Worm (Caenorhabditis elegans) whole organism, mixed stage, embryonic: ENCODE measurements around the gene ZK1010.2.

Source experiments
- M03D4.4 ChIP-seq: sonication (generic microtip); optimal IDR thresholded peaks from 2 replicates; lab custom pipeline; 2017; ENCODE audit warnings: mild to moderate bottlenecking, missing genetic modification characterization, missing compliant biosample characterization
- bed-3 ChIP-seq: fragments of 200-800 bp; sonication (Bioruptor generic); optimal IDR thresholded peaks from 3 replicates; lab custom pipeline; 2018; ENCODE audit warnings: mild to moderate bottlenecking, missing genetic modification characterization, moderate library complexity, missing compliant biosample characterization
- ceh-39 ChIP-seq: fragments of 150-350 bp; optimal IDR thresholded peaks from 2 replicates; lab custom pipeline; 2014; ENCODE audit warnings: missing biosample characterization, missing genetic modification characterization
- ceh-43 ChIP-seq: fragments of 200-800 bp; sonication (Bioruptor generic); optimal IDR thresholded peaks from 2 replicates; lab custom pipeline; 2018; ENCODE audit warnings: mild to moderate bottlenecking, missing genetic modification characterization, moderate library complexity, missing compliant biosample characterization
- ceh-83 ChIP-seq: fragments of 200-800 bp; sonication (Bioruptor generic); optimal IDR thresholded peaks from 2 replicates; lab custom pipeline; 2018; ENCODE audit warnings: mild to moderate bottlenecking, missing genetic modification characterization, missing compliant biosample characterization
- ces-1 ChIP-seq: fragments of 150-350 bp; optimal IDR thresholded peaks from 2 replicates; lab custom pipeline; 2014; ENCODE audit warnings: missing biosample characterization, missing genetic modification reagents, missing genetic modification characterization
- cnd-1 ChIP-seq: fragments of 200-800 bp; sonication (Bioruptor generic); optimal IDR thresholded peaks from 2 replicates; lab custom pipeline; 2018; ENCODE audit warnings: mild to moderate bottlenecking, missing genetic modification characterization, missing compliant biosample characterization
- drap-1 ChIP-seq: fragments of 200-800 bp; sonication (Bioruptor generic); optimal IDR thresholded peaks from 3 replicates; lab custom pipeline; 2018; ENCODE audit warnings: mild to moderate bottlenecking, missing genetic modification characterization, missing compliant biosample characterization
- elt-1 ChIP-seq: sonication (generic microtip); optimal IDR thresholded peaks from 2 replicates; lab custom pipeline; 2017; ENCODE audit warnings: missing genetic modification characterization, mild to moderate bottlenecking, missing compliant biosample characterization, antibody characterized with exemption, moderate library complexity, borderline replicate concordance; ENCODE audit not compliant: insufficient read depth
- elt-3 ChIP-seq: fragments of 150-350 bp; optimal IDR thresholded peaks from 2 replicates; lab custom pipeline; 2014; ENCODE audit warnings: missing biosample characterization, missing genetic modification characterization
- flh-1 ChIP-seq: fragments of 200-800 bp; sonication (Bioruptor generic); optimal IDR thresholded peaks from 2 replicates; lab custom pipeline; 2018; ENCODE audit warnings: mild to moderate bottlenecking, missing genetic modification characterization, moderate library complexity, missing compliant biosample characterization
- ham-2 ChIP-seq: fragments of 200-800 bp; sonication (Bioruptor generic); optimal IDR thresholded peaks from 2 replicates; lab custom pipeline; 2018; ENCODE audit warnings: mild to moderate bottlenecking, missing genetic modification characterization, missing compliant biosample characterization
- hlh-1 ChIP-seq: fragments of 150-350 bp; optimal IDR thresholded peaks from 2 replicates; lab custom pipeline; 2014; ENCODE audit warnings: missing biosample characterization, missing genetic modification reagents, missing genetic modification characterization
- lin-13 ChIP-seq: fragments of 150-350 bp; optimal IDR thresholded peaks from 2 replicates; lab custom pipeline; 2014; ENCODE audit warnings: missing biosample characterization, missing genetic modification characterization
- lin-32 ChIP-seq: fragments of 200-800 bp; sonication (Bioruptor generic); optimal IDR thresholded peaks from 2 replicates; lab custom pipeline; 2018; ENCODE audit warnings: mild to moderate bottlenecking, missing genetic modification characterization, missing compliant biosample characterization
- lsy-2 ChIP-seq: fragments of 150-350 bp; optimal IDR thresholded peaks from 2 replicates; lab custom pipeline; 2014; ENCODE audit warnings: missing biosample characterization, missing genetic modification characterization
- mab-5 ChIP-seq: fragments of 150-350 bp; optimal IDR thresholded peaks from 2 replicates; lab custom pipeline; 2014; ENCODE audit warnings: missing biosample characterization, missing genetic modification characterization
- mep-1 ChIP-seq: fragments of 150-350 bp; optimal IDR thresholded peaks from 2 replicates; lab custom pipeline; 2017; ENCODE audit warnings: missing biosample characterization, missing genetic modification reagents, missing genetic modification characterization, inconsistent platforms
- mls-2 ChIP-seq: sonication (generic microtip); optimal IDR thresholded peaks from 2 replicates; lab custom pipeline; 2016; ENCODE audit warnings: mild to moderate bottlenecking, missing genetic modification characterization, moderate library complexity, missing compliant biosample characterization
- nhr-12 ChIP-seq: fragments of 150-350 bp; optimal IDR thresholded peaks from 2 replicates; lab custom pipeline; 2014; ENCODE audit warnings: missing biosample characterization, missing genetic modification characterization
- nhr-2 ChIP-seq: fragments of 150-350 bp; optimal IDR thresholded peaks from 2 replicates; lab custom pipeline; 2014; ENCODE audit warnings: missing biosample characterization, missing genetic modification characterization
- nhr-237 ChIP-seq: fragments of 150-350 bp; optimal IDR thresholded peaks from 2 replicates; lab custom pipeline; 2014; ENCODE audit warnings: missing biosample characterization, missing genetic modification characterization
- nhr-76 ChIP-seq: sonication (generic microtip); optimal IDR thresholded peaks from 2 replicates; lab custom pipeline; 2017; ENCODE audit warnings: missing biosample characterization, missing genetic modification characterization
- pha-4 ChIP-seq: fragments of 150-350 bp; optimal IDR thresholded peaks from 2 replicates; lab custom pipeline; 2018; ENCODE audit warnings: missing biosample characterization, missing genetic modification reagents, missing genetic modification characterization
- sem-2 ChIP-seq: fragments of 200-800 bp; sonication (Bioruptor generic); optimal IDR thresholded peaks from 2 replicates; lab custom pipeline; 2018; ENCODE audit warnings: mild to moderate bottlenecking, missing genetic modification characterization, missing compliant biosample characterization
- snpc-4 ChIP-seq: fragments of 150-350 bp; optimal IDR thresholded peaks from 2 replicates; lab custom pipeline; 2014; ENCODE audit warnings: missing biosample characterization, missing genetic modification characterization
- tbx-8 ChIP-seq: fragments of 200-800 bp; sonication (Bioruptor generic); optimal IDR thresholded peaks from 2 replicates; lab custom pipeline; 2018; ENCODE audit warnings: mild to moderate bottlenecking, missing genetic modification characterization, moderate library complexity, missing compliant biosample characterization
- unc-39 ChIP-seq: fragments of 150-350 bp; optimal IDR thresholded peaks from 2 replicates; lab custom pipeline; 2014; ENCODE audit warnings: missing biosample characterization, missing genetic modification characterization
- unc-62 ChIP-seq: fragments of 150-350 bp; optimal IDR thresholded peaks from 2 replicates; lab custom pipeline; 2014; ENCODE audit warnings: missing biosample characterization, missing genetic modification reagents, missing genetic modification characterization
- zip-8 ChIP-seq: fragments of 150-350 bp; optimal IDR thresholded peaks from 2 replicates; lab custom pipeline; 2014; ENCODE audit warnings: missing biosample characterization, missing genetic modification characterization
- ztf-11 ChIP-seq: fragments of 150-350 bp; optimal IDR thresholded peaks from 2 replicates; lab custom pipeline; 2014; ENCODE audit warnings: missing biosample characterization, missing genetic modification characterization

The ZK1010.2 gene

ce11 chrIII:13018619-13019018, 41.0 kb upstream of the ZK1010.2 start, which contains the start of gene col-98:
Gene col-98, plus strand, starts transcription at chrIII:13019008.
- TF ChIP-seq bed-3 (GFP tag; lab: Kevin White, UChicago): no peak
- no peak for TF ChIP-seq unc-39 (tag; lab: Kevin White, UChicago)
- no peak for TF ChIP-seq ham-2 (GFP tag; lab: Kevin White, UChicago)
- no peak for TF ChIP-seq M03D4.4
- TF ChIP-seq lin-13: no peak
- TF ChIP-seq zip-8: no peak
- TF ChIP-seq nhr-237: no peak
- no peak for TF ChIP-seq nhr-76 (tag; lab: Kevin White, UChicago)
- no peak for TF ChIP-seq nhr-2 (tag; lab: Kevin White, UChicago)
- TF ChIP-seq elt-3 (tag; lab: Kevin White, UChicago): no peak
- no peak for TF ChIP-seq sem-2 (GFP tag; lab: Kevin White, UChicago)
- TF ChIP-seq tbx-8 (GFP tag; lab: Kevin White, UChicago): no peak
- TF ChIP-seq cnd-1: no peak
- no peak for TF ChIP-seq ceh-43 (GFP tag; lab: Kevin White, UChicago)
- TF ChIP-seq snpc-4: no peak
- no peak for TF ChIP-seq ceh-39 (tag; lab: Kevin White, UChicago)
- no peak for TF ChIP-seq mls-2
- TF ChIP-seq mep-1 (tag; lab: Kevin White, UChicago): no peak
- TF ChIP-seq mab-5 (tag; lab: Kevin White, UChicago): no peak
- no peak for TF ChIP-seq unc-62
- TF ChIP-seq, all 35 proteins: peak for 0

DNA sequence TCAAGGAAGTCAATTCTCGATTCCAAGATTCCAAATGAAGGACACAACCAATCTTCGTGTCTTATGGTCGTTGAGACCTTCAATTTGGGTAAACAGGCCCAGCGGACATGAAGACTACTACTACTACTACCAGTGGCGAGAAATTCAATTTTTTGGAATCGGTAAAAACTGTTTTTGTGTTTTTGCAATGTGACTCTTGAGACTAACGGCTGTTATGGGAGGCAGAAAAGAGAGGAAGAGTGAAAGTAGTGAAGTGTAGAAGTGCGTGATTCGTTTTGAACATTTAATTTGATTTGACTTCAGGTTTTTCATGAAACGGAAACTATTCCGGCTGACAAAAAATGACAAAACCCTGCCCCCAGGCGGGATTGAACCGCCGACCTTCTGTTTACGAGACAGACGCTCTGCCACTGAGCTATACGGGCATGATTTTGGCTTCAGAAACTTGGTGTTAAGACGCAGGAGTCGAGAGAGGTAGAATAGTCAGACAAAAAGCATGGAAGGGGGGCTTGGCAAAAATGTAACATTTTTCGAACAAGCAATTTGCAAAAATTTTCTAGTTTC, 38.2 kb upstream of the ZK1010.2 start:
- TF ChIP-seq tbx-8 (GFP tag; lab: Kevin White, UChicago): no peak
- no peak for TF ChIP-seq ces-1
- TF ChIP-seq nhr-12 (tag; lab: Kevin White, UChicago): no peak

DNA sequence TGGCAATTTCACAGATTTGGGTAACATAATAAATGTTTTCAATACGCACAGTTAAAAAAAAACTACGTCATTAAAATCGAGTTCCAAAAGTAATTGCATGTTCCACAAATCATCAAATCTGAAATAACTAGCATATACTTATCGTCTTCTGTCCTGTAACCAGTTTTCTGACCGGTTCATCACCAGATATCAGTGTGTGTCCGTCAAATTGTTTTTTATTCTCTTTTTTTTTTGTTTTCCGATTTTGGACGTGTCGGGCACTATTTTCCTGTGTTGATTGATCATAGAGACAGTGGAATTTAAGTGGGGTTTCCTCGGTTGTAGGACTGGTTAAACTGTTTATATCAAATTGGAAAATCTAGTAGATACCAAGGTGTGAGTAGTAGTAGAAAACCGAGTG, 36.2 kb upstream of the ZK1010.2 start:
- TF ChIP-seq cnd-1 (no peak), ceh-43 (GFP tag; lab: Kevin White, UChicago) (no peak), unc-39 (tag; lab: Kevin White, UChicago) (no peak), pha-4 (tag; lab: Kevin White, UChicago) (no peak), M03D4.4 (no peak), tbx-8 (GFP tag; lab: Kevin White, UChicago) (no peak), mep-1 (tag; lab: Kevin White, UChicago) (no peak), lin-13 (no peak), ces-1 (no peak), mab-5 (tag; lab: Kevin White, UChicago) (no peak)

- no peak for TF ChIP-seq drap-1
- no peak for TF ChIP-seq mab-5 (tag; lab: Kevin White, UChicago)
- TF ChIP-seq unc-62: no peak
- no peak for TF ChIP-seq lsy-2
- no peak for TF ChIP-seq mls-2
- TF ChIP-seq tbx-8 (GFP tag; lab: Kevin White, UChicago): no peak
- no peak for TF ChIP-seq zip-8
- no peak for TF ChIP-seq nhr-12 (tag; lab: Kevin White, UChicago)
- no peak for TF ChIP-seq lin-32 (GFP tag; lab: Kevin White, UChicago)
Observed at ce11 chrIII:13011927-13012326, 34.3 kb upstream of the ZK1010.2 start.

DNA sequence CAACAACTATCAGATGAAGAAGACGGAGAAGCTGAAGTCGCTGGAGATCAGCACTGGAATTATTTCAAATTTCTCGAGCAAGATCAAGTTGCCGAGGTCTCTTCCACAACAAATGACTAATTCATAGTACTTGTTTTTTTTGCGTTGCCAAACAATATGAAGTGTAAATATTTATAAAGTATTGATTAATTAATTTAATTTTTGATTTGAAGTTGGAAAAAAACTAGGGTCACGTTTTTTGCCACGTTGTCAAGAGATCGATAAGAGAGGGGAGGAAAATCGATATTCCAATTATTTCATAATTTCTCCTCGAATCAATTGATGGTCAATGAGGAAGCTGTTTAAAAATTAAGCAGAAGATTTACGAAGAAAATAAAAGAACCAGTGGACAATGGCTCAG, 27.5 kb upstream of the ZK1010.2 start, which contains the start of gene snf-7:
snf-7 (plus strand) TSS at position 301 of the 400 bp plus-strand sequence.
- no peak for TF ChIP-seq elt-1 (tag; lab: Kevin White, UChicago)
- no peak for TF ChIP-seq hlh-1 (tag; lab: Kevin White, UChicago)
- no peak for TF ChIP-seq unc-62
- no peak for TF ChIP-seq mab-5 (tag; lab: Kevin White, UChicago)
- TF ChIP-seq tbx-8 (GFP tag; lab: Kevin White, UChicago): no peak
- no peak for TF ChIP-seq flh-1 (GFP tag; lab: Kevin White, UChicago)
- no peak for TF ChIP-seq pha-4 (tag; lab: Kevin White, UChicago)
- no peak for TF ChIP-seq cnd-1
- TF ChIP-seq ceh-83 (GFP tag; lab: Kevin White, UChicago): no peak
- no peak for TF ChIP-seq drap-1
- TF ChIP-seq ces-1: no peak
- TF ChIP-seq ztf-11: no peak
- TF ChIP-seq, all 35 proteins: peak for 0
